Fruit fly (Drosophila melanogaster) whole organism, embryonic: ENCODE measurements around the gene CG17140.

Experiments
- Ada2b ChIP-seq: fragments of 200-800 bp; sonication (Bioruptor generic); IDR thresholded peaks from 2 replicates; pipeline ENCODE4 v1.3.6; 2022; ENCODE audit warnings: missing biosample characterization, missing genetic modification characterization
- Adf1 ChIP-seq: fragments of 200-800 bp; sonication (Bioruptor generic); IDR thresholded peaks from 2 replicates; pipeline ENCODE4 v1.3.6; 2022; ENCODE audit warnings: missing biosample characterization, missing genetic modification characterization
- Antp ChIP-seq: fragments of 200-800 bp; sonication (Bioruptor generic); optimal IDR thresholded peaks from 3 replicates; lab custom pipeline; 2016; ENCODE audit warnings: missing biosample characterization, missing genetic modification characterization
- B-H2 ChIP-seq: fragments of 200-800 bp; sonication (Bioruptor generic); optimal IDR thresholded peaks from 2 replicates; lab custom pipeline; 2018; ENCODE audit warnings: missing biosample characterization, mild to moderate bottlenecking, missing genetic modification characterization
- Blimp-1 ChIP-seq: fragments of 200-800 bp; sonication (Bioruptor generic); optimal IDR thresholded peaks from 3 replicates; lab custom pipeline; 2018; ENCODE audit warnings: missing biosample characterization, missing genetic modification characterization, mild to moderate bottlenecking, moderate library complexity, missing genetic modification reagents
- BtbVII ChIP-seq: fragments of 200-800 bp; sonication (Bioruptor generic); optimal IDR thresholded peaks from 3 replicates; lab custom pipeline; 2017; ENCODE audit warnings: missing biosample characterization, mild to moderate bottlenecking, missing genetic modification characterization
- CG10366 ChIP-seq: fragments of 200-800 bp; sonication (Bioruptor generic); IDR thresholded peaks from 2 replicates; pipeline ENCODE4 v1.3.6; 2022; ENCODE audit warnings: missing biosample characterization, missing genetic modification characterization
- CG10959 ChIP-seq: fragments of 200-800 bp; sonication (Bioruptor generic); IDR thresholded peaks from 2 replicates; pipeline ENCODE4 v1.3.6; 2022; ENCODE audit warnings: missing biosample characterization, missing genetic modification characterization
- CG10979 ChIP-seq: fragments of 200-800 bp; sonication (Bioruptor generic); optimal IDR thresholded peaks from 2 replicates; lab custom pipeline; 2018; ENCODE audit warnings: missing biosample characterization, mild to moderate bottlenecking, missing genetic modification characterization, moderate library complexity
- CG11093 ChIP-seq: fragments of 200-800 bp; sonication (Bioruptor generic); IDR thresholded peaks from 3 replicates; pipeline ENCODE4 v1.3.6; 2022; ENCODE audit warnings: missing biosample characterization, missing genetic modification characterization
- CG12299 ChIP-seq: fragments of 200-800 bp; sonication (Bioruptor generic); optimal IDR thresholded peaks from 2 replicates; lab custom pipeline; 2018; ENCODE audit warnings: missing biosample characterization, mild to moderate bottlenecking, missing genetic modification characterization
- CG13296 ChIP-seq: fragments of 200-800 bp; sonication (Bioruptor generic); optimal IDR thresholded peaks from 3 replicates; lab custom pipeline; 2018; ENCODE audit warnings: missing biosample characterization, mild to moderate bottlenecking, missing genetic modification characterization
- CG14860 ChIP-seq: fragments of 200-800 bp; sonication (Bioruptor generic); IDR thresholded peaks from 3 replicates; pipeline ENCODE4 v1.3.6; 2022; ENCODE audit warnings: missing biosample characterization, missing genetic modification characterization; ENCODE audit not compliant: partially characterized antibody
- CG14965 ChIP-seq: fragments of 200-800 bp; sonication (Bioruptor generic); optimal IDR thresholded peaks from 2 replicates; lab custom pipeline; 2016; ENCODE audit warnings: missing biosample characterization, missing genetic modification characterization, borderline replicate concordance
- CG15479 ChIP-seq: fragments of 200-800 bp; sonication (Bioruptor generic); optimal IDR thresholded peaks from 3 replicates; lab custom pipeline; 2019; ENCODE audit warnings: missing biosample characterization, mild to moderate bottlenecking, missing genetic modification characterization, moderate library complexity
- CG15601 ChIP-seq: fragments of 200-800 bp; sonication (Bioruptor generic); optimal IDR thresholded peaks from 3 replicates; lab custom pipeline; 2019; ENCODE audit warnings: missing biosample characterization, mild to moderate bottlenecking, missing genetic modification characterization, moderate library complexity
- CG16813 ChIP-seq: fragments of 200-800 bp; sonication (Bioruptor generic); IDR thresholded peaks from 3 replicates; pipeline ENCODE4 v1.3.6; 2022; ENCODE audit warnings: missing biosample characterization, missing genetic modification characterization; ENCODE audit not compliant: partially characterized antibody
- CG17186 ChIP-seq: fragments of 200-800 bp; sonication (Bioruptor generic); optimal IDR thresholded peaks from 3 replicates; lab custom pipeline; 2017; ENCODE audit warnings: missing biosample characterization, missing genetic modification reagents, missing genetic modification characterization
- CG17568 ChIP-seq: fragments of 200-800 bp; sonication (Bioruptor generic); optimal IDR thresholded peaks from 2 replicates; lab custom pipeline; 2018; ENCODE audit warnings: missing biosample characterization, mild to moderate bottlenecking, missing genetic modification characterization, moderate library complexity
- CG18262 ChIP-seq: fragments of 200-800 bp; optimal IDR thresholded peaks from 3 replicates; lab custom pipeline; 2019; ENCODE audit warnings: missing biosample characterization, mild to moderate bottlenecking, missing genetic modification characterization, moderate library complexity
- CG2120 ChIP-seq: fragments of 200-800 bp; sonication (Bioruptor generic); optimal IDR thresholded peaks from 3 replicates; lab custom pipeline; 2016; ENCODE audit warnings: missing biosample characterization, missing genetic modification characterization
- CG2129 ChIP-seq: fragments of 200-800 bp; sonication (Bioruptor generic); IDR thresholded peaks from 2 replicates; pipeline ENCODE4 v1.3.6; 2022; ENCODE audit warnings: missing biosample characterization, missing genetic modification characterization; ENCODE audit not compliant: partially characterized antibody
- CG2712 ChIP-seq: fragments of 200-800 bp; optimal IDR thresholded peaks from 3 replicates; lab custom pipeline; 2019; ENCODE audit warnings: missing biosample characterization, mild to moderate bottlenecking, missing genetic modification characterization, moderate library complexity
- CG30020 ChIP-seq: fragments of 200-800 bp; optimal IDR thresholded peaks from 2 replicates; lab custom pipeline; 2019; ENCODE audit warnings: missing biosample characterization, mild to moderate bottlenecking, missing genetic modification characterization, moderate library complexity
- CG4282 ChIP-seq: fragments of 200-800 bp; sonication (Bioruptor generic); optimal IDR thresholded peaks from 2 replicates; lab custom pipeline; 2016; ENCODE audit warnings: missing biosample characterization, missing genetic modification characterization
- CG7839 ChIP-seq: fragments of 200-800 bp; sonication (Bioruptor generic); optimal IDR thresholded peaks from 3 replicates; lab custom pipeline; 2018; ENCODE audit warnings: missing biosample characterization, mild to moderate bottlenecking, missing genetic modification characterization, moderate library complexity
- CG8924 ChIP-seq: fragments of 200-800 bp; optimal IDR thresholded peaks from 3 replicates; lab custom pipeline; 2019; ENCODE audit warnings: missing biosample characterization, mild to moderate bottlenecking, missing genetic modification characterization, moderate library complexity
- CG9817 ChIP-seq: fragments of 200-800 bp; sonication (Bioruptor generic); optimal IDR thresholded peaks from 2 replicates; lab custom pipeline; 2018; ENCODE audit warnings: missing biosample characterization, mild to moderate bottlenecking, missing genetic modification characterization, moderate library complexity
- CkIIα-i1 ChIP-seq: fragments of 200-800 bp; sonication (Bioruptor generic); IDR thresholded peaks from 2 replicates; pipeline ENCODE4 v1.3.6; 2022; ENCODE audit warnings: missing biosample characterization, missing genetic modification characterization
- Dek ChIP-seq: fragments of 200-800 bp; sonication (Bioruptor generic); optimal IDR thresholded peaks from 3 replicates; lab custom pipeline; 2019; ENCODE audit warnings: missing biosample characterization, mild to moderate bottlenecking, missing genetic modification characterization, moderate library complexity
- Dfd ChIP-seq, 2 experiments: fragments of >200 bp; optimal IDR thresholded peaks; 2 replicates each; lab custom pipeline; 2017; ENCODE audit warnings: missing biosample characterization in 2 of 2, missing genetic modification characterization in 2 of 2
- Ets65A ChIP-seq: fragments of 200-800 bp; sonication (Bioruptor generic); peaks from one replicate; lab custom pipeline; 2016; ENCODE audit warnings: missing biosample characterization, missing genetic modification characterization
- GATAe ChIP-seq: fragments of 200-800 bp; sonication (Bioruptor generic); conservative IDR thresholded peaks from 2 replicates; pipeline ENCODE4 v1.3.6; 2022; ENCODE audit warnings: missing biosample characterization, missing genetic modification characterization
- Hsf ChIP-seq: fragments of 200-800 bp; sonication (Bioruptor generic); optimal IDR thresholded peaks from 3 replicates; lab custom pipeline; 2016; ENCODE audit warnings: missing biosample characterization, missing genetic modification characterization
- Sox102F ChIP-seq: fragments of 200-800 bp; sonication (Bioruptor generic); optimal IDR thresholded peaks from 2 replicates; lab custom pipeline; 2018; ENCODE audit warnings: missing biosample characterization, mild to moderate bottlenecking, missing genetic modification characterization, moderate library complexity
- YL-1 ChIP-seq: fragments of 200-800 bp; sonication (Bioruptor generic); optimal IDR thresholded peaks from 3 replicates; lab custom pipeline; 2017; ENCODE audit warnings: missing biosample characterization, mild to moderate bottlenecking, missing genetic modification characterization
- danr ChIP-seq: fragments of 200-800 bp; sonication (Bioruptor generic); IDR thresholded peaks from 2 replicates; pipeline ENCODE4 v1.3.6; 2022; ENCODE audit warnings: missing biosample characterization, missing genetic modification characterization
- dysf ChIP-seq: fragments of 200-800 bp; sonication (Bioruptor generic); IDR thresholded peaks from 3 replicates; pipeline ENCODE4 v1.3.6; 2022; ENCODE audit warnings: missing biosample characterization, missing genetic modification characterization
- ftz-f1 ChIP-seq: fragments of 200-800 bp; sonication (Bioruptor generic); optimal IDR thresholded peaks from 2 replicates; lab custom pipeline; 2016; ENCODE audit warnings: missing biosample characterization, missing genetic modification characterization
- gsb-n ChIP-seq: fragments of 200-800 bp; sonication (Bioruptor generic); optimal IDR thresholded peaks from 3 replicates; lab custom pipeline; 2018; ENCODE audit warnings: missing biosample characterization, mild to moderate bottlenecking, missing genetic modification characterization
- lola ChIP-seq, 3 experiments: fragments of >200 bp in 2 of 3; fragments of 200-800 bp in 1 of 3; sonication (Bioruptor generic) in 1 of 3; optimal IDR thresholded peaks; 2 replicates each; lab custom pipeline; 2017 to 2019; ENCODE audit warnings: missing biosample characterization in 3 of 3, missing genetic modification characterization in 3 of 3, mild to moderate bottlenecking in 1 of 3, moderate library complexity in 1 of 3
- onecut ChIP-seq: fragments of 200-800 bp; sonication (Bioruptor generic); IDR thresholded peaks from 2 replicates; pipeline ENCODE4 v1.3.6; 2022; ENCODE audit warnings: missing biosample characterization, missing genetic modification characterization
- rib ChIP-seq: fragments of 200-800 bp; sonication (Bioruptor generic); IDR thresholded peaks from 2 replicates; pipeline ENCODE4 v1.3.6; 2022; ENCODE audit warnings: missing biosample characterization, missing genetic modification characterization
- salm ChIP-seq: fragments of 200-800 bp; sonication (Bioruptor generic); optimal IDR thresholded peaks from 2 replicates; lab custom pipeline; 2018; ENCODE audit warnings: missing biosample characterization, mild to moderate bottlenecking, missing genetic modification characterization
- scrt ChIP-seq: fragments of 200-800 bp; sonication (Bioruptor generic); optimal IDR thresholded peaks from 2 replicates; lab custom pipeline; 2018; ENCODE audit warnings: missing biosample characterization, mild to moderate bottlenecking, missing genetic modification characterization, moderate library complexity
- sens-2 ChIP-seq: fragments of 200-800 bp; sonication (Bioruptor generic); IDR thresholded peaks from 2 replicates; pipeline ENCODE4 v1.3.6; 2022; ENCODE audit warnings: missing biosample characterization, missing genetic modification characterization
- shn ChIP-seq: fragments of 200-800 bp; sonication (Bioruptor generic); optimal IDR thresholded peaks from 3 replicates; lab custom pipeline; 2016; ENCODE audit warnings: missing biosample characterization, missing genetic modification characterization
- slp2 ChIP-seq: fragments of 200-800 bp; sonication (Bioruptor generic); optimal IDR thresholded peaks from 2 replicates; lab custom pipeline; 2016; ENCODE audit warnings: missing biosample characterization, missing genetic modification characterization
- sqz ChIP-seq: fragments of 200-800 bp; sonication (Bioruptor generic); optimal IDR thresholded peaks from 3 replicates; lab custom pipeline; 2018; ENCODE audit warnings: missing biosample characterization, mild to moderate bottlenecking, missing genetic modification characterization
- zen ChIP-seq: fragments of 200-800 bp; sonication (Bioruptor generic); optimal IDR thresholded peaks from 3 replicates; lab custom pipeline; 2018; ENCODE audit warnings: missing biosample characterization, mild to moderate bottlenecking, missing genetic modification characterization, moderate library complexity

CG17140 gene

DNA sequence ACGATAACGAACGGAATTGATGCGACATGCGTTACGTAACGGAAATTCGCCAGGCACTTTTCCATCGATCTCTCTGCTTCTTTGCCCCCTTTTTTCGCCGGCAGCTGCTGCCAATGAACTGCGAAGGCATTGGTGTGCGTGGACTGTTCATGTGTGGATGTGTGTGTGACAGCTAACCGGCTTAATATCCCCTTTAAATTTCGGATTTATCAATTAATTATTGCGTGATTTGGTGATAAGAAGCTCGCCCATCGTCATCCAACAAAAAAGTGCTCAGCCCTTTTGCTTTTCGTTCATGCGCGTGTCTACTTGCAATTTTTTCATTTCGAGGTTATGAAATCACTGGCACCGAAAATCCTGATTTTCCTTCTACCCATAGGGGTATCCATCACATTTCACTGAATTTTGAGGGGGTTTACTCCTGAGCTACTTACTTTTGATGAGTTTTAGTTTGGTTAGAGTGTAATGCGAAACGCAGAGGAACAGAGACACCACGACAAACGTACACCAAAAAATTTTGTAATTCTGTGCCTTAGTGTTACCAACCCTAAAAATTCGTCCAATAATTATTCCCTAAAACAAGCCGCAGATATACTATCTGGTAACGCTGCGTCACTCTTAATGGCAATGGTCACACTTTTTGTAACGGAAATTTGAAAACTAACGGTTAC lies 5.0 kb upstream of the CG17140 start, which contains the start of gene porin:
porin (minus strand) TSS at position 529 of the 671 bp plus-strand sequence.
- no peak for TF ChIP-seq slp2
- TF ChIP-seq CG7839 = no peak
- no peak for TF ChIP-seq CG4282
- peak; percentile 53 for TF ChIP-seq zen (tag; lab: Kevin White, UChicago)
- peak; percentile 16 for TF ChIP-seq CG17186 (GFP tag; lab: Kevin White, UChicago)
- TF ChIP-seq CG17568 (GFP tag; lab: Kevin White, UChicago) = no peak
- TF ChIP-seq CG2129 (GFP tag; lab: Robert Waterston, UW) = no peak
- TF ChIP-seq sqz (GFP tag; lab: Kevin White, UChicago) = no peak
- TF ChIP-seq Antp (GFP tag; lab: Kevin White, UChicago) = no peak
- no peak for TF ChIP-seq Ada2b
- no peak for TF ChIP-seq Dfd (GFP tag; optimal IDR thresholded peaks at IDR 0.05; lab: Kevin White, UChicago)
- no peak for TF ChIP-seq B-H2 (GFP tag; lab: Kevin White, UChicago)
- TF ChIP-seq onecut (GFP tag; lab: Robert Waterston, UW) = peak; percentile 61; the same call in 1 of the 2 replicates
- no peak for TF ChIP-seq CG14965 (GFP tag; lab: Kevin White, UChicago)
- no peak for TF ChIP-seq ftz-f1
- no peak for TF ChIP-seq danr
- TF ChIP-seq Hsf = no peak
- peak; percentile 25 for TF ChIP-seq CG15601 (tag; lab: Kevin White, UChicago)
- peak; percentile 48 for TF ChIP-seq CG2712 (tag; lab: Kevin White, UChicago)
- TF ChIP-seq sens-2 (GFP tag; lab: Robert Waterston, UW) = no peak
- peak; percentile 33 for TF ChIP-seq CG13296 (GFP tag; lab: Kevin White, UChicago)
- peak; percentile 5 for TF ChIP-seq scrt (GFP tag; lab: Kevin White, UChicago)
- TF ChIP-seq CG8924 (tag; lab: Kevin White, UChicago) = peak; percentile 31
- peak; percentile 97 for TF ChIP-seq YL-1 (GFP tag; lab: Kevin White, UChicago)
- TF ChIP-seq CG11093 = no peak
- peak; percentile 27 for TF ChIP-seq salm
- peak; percentile 70 for TF ChIP-seq CG15479 (GFP tag; lab: Kevin White, UChicago)
- no peak for TF ChIP-seq shn
- TF ChIP-seq Ets65A (GFP tag; lab: Kevin White, UChicago) = no peak
- TF ChIP-seq Sox102F (GFP tag; lab: Kevin White, UChicago) = no peak
- TF ChIP-seq CG18262 (tag; lab: Kevin White, UChicago) = no peak
- no peak for TF ChIP-seq lola (GFP tag; optimal IDR thresholded peaks at IDR 0.05; lab: Kevin White, UChicago)
- 0 out of 2 replicates have a peak, but pooled peaks have one; percentile 17 for TF ChIP-seq Adf1 (GFP tag; lab: Robert Waterston, UW)
- no peak for TF ChIP-seq Dek (tag; lab: Kevin White, UChicago)
- no peak for TF ChIP-seq CG30020
- peak; percentile 10 for TF ChIP-seq CG12299 (tag; lab: Kevin White, UChicago)
- no peak for TF ChIP-seq CG10366 (GFP tag; lab: Robert Waterston, UW)
- no peak for TF ChIP-seq CG2120
- no peak for TF ChIP-seq CG10959 (GFP tag; lab: Robert Waterston, UW)
- TF ChIP-seq CG16813 (GFP tag; lab: Robert Waterston, UW) = no peak
- TF ChIP-seq Blimp-1 (GFP tag; lab: Kevin White, UChicago) = no peak
- no peak for TF ChIP-seq dysf
- TF ChIP-seq GATAe = no peak
- TF ChIP-seq CG10979 (tag; lab: Kevin White, UChicago) = peak; percentile 9
- TF ChIP-seq rib (GFP tag; lab: Robert Waterston, UW) = no peak
- no peak for TF ChIP-seq BtbVII (GFP tag; lab: Kevin White, UChicago)
- TF ChIP-seq gsb-n (tag; lab: Kevin White, UChicago) = peak; percentile 1
- TF ChIP-seq CkIIα-i1 (GFP tag; lab: Robert Waterston, UW) = no peak
- TF ChIP-seq CG14860 (GFP tag; lab: Robert Waterston, UW) = no peak
- no peak for TF ChIP-seq CG9817
